Fruit fly (Drosophila melanogaster) whole organism: Measurements from ENCODE around the gene holn1.

Experiments used
- CG8478 ChIP-seq: fragments of >200 bp; optimal IDR thresholded peaks from 2 replicates; lab custom pipeline; 2018; ENCODE audit warnings: inconsistent platforms
- Dll ChIP-seq: fragments of >200 bp; optimal IDR thresholded peaks from 2 replicates; lab custom pipeline; 2017
- EcR ChIP-seq, 2 experiments: fragments of >200 bp; optimal IDR thresholded peaks; 2 replicates each; lab custom pipeline; 2017; ENCODE audit warnings: missing biosample characterization in 2 of 2, missing genetic modification characterization in 2 of 2, missing genetic modification reagents in 2 of 2
- pan ChIP-seq: fragments of >200 bp; optimal IDR thresholded peaks from 2 replicates; lab custom pipeline; 2017
- psq ChIP-seq: fragments of >200 bp; optimal IDR thresholded peaks from 2 replicates; lab custom pipeline; 2017
- usp ChIP-seq: fragments of >200 bp; optimal IDR thresholded peaks from 2 replicates; lab custom pipeline; 2017; ENCODE audit warnings: missing biosample characterization, missing genetic modification characterization, mixed read lengths

The holn1 gene

DNA sequence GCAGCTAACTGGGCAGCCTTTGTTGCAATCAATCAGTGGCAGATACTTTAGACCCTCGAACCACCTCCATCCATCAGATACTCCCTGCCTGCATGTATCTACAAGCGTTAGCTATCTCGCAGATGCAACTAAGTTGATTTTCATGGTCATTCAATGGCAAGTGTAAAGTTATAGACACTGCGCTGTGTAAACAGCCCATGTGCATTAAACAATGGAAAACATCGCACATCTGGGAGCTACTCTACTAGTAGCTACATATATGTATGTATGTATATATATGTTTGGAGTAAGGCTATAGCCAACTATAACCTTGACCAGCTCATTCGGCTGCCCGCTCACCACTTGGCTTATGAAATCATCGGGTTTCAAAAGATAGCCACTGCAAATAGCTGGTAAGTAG lies 34.4 kb downstream of the holn1 start:
- no peak for TF ChIP-seq Dll
- TF ChIP-seq usp (GFP tag; lab: Kevin White, UChicago), result no peak
- TF ChIP-seq pan, result no peak
- TF ChIP-seq psq (lab: Kevin White, UChicago), result no peak
- TF ChIP-seq EcR (GFP tag; optimal IDR thresholded peaks at IDR 0.05; lab: Kevin White, UChicago), result no peak

DNA sequence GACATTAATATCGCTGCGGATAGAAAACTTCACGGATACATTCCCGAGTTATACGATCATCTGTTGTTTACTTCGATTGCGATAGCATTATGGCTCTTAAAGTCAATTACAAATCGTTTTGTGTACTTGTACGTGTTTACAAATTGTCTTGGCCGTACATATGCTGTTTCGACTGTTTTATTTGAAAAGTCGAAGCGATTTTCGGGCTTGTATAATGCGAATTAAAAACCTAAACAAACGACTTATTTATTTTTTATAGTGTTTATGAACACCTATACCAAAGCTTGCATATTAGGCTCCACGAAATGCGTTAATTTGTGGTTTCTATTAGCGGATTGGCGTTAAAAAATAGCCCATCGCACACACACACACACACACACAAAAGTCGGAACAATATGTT lies 36.5 kb downstream of the holn1 start:
- TF ChIP-seq psq (lab: Kevin White, UChicago) (no peak), CG8478 (lab: Kevin White, UChicago) (no peak), Dll (no peak), EcR (GFP tag; optimal IDR thresholded peaks at IDR 0.05; lab: Kevin White, UChicago) (no peak), usp (GFP tag; lab: Kevin White, UChicago) (no peak), pan (no peak)

DNA sequence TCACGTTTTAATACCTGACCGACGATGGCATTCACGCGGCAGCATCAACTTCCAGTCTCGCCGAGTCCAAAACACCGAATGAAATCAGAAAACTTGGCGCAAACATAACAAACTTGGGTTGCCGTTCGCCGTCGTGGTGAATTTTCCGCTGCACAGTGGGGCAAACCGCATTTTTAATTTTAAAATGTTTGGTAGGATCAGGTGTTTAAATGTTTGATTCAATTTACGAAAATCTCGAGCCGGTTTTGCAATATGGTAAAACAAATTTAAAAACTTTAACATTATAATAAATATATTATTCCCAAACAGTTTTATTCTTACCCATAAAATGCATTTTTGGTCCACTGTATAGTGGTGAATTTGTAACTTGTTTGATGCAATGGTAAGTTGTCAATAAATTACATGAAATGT lies 38.5 kb downstream of the holn1 start, which contains the start of gene RluA-1:
TSS of gene RluA-1 (minus strand) at position 82 of the 411 bp plus-strand sequence.
- TF ChIP-seq usp (GFP tag; lab: Kevin White, UChicago) (no peak), CG8478 (lab: Kevin White, UChicago) (no peak)

DNA sequence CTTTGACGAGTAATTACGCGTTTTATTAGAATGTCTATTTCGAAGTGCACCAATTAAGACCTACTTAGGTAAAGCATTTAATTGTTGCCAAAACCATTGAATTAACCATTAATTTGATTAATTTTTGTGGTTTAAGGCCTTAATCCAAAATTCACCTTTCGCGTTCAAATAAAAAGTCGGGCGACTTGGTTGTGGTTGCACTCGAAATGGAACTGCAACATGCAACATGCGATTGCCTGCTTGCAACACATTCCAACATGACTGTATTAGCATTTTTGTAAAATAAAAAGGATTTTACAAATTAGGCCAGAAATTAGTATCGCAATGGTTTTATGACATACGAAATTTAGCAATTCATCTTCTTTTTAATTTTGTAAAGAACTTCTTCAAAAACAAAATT lies 39.0 kb downstream of the holn1 start:
- TF ChIP-seq EcR (GFP tag; optimal IDR thresholded peaks at IDR 0.05; lab: Kevin White, UChicago), result no peak

DNA sequence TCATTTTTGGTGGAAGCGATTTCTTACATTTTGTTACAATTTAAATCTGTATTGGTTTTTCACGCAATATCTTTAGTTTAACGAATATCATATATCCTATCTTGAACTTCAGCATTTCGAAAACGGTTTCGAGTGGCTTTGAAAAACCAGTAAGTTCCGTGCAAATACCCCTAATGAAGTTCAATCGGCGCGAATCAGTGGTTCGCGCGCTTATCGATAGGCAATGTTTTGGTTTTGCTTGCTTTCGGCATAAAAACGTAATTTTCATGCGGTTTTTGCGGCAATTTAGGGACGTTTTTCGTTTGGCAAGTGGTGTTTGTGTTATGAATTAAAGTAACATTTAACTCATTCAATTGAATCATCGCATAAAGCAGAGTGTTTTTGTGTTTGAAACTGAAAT lies 41.1 kb downstream of the holn1 start, which contains the start of gene RluA-2:
TSS of gene RluA-2 (plus strand) at position 195 of the 400 bp plus-strand sequence.
- no peak for TF ChIP-seq pan
- no peak for TF ChIP-seq psq (lab: Kevin White, UChicago)
- no peak for TF ChIP-seq EcR (GFP tag; optimal IDR thresholded peaks at IDR 0.05; lab: Kevin White, UChicago)
- TF ChIP-seq CG8478 (lab: Kevin White, UChicago), result no peak
- no peak for TF ChIP-seq Dll
- TF ChIP-seq usp (GFP tag; lab: Kevin White, UChicago), result no peak

DNA sequence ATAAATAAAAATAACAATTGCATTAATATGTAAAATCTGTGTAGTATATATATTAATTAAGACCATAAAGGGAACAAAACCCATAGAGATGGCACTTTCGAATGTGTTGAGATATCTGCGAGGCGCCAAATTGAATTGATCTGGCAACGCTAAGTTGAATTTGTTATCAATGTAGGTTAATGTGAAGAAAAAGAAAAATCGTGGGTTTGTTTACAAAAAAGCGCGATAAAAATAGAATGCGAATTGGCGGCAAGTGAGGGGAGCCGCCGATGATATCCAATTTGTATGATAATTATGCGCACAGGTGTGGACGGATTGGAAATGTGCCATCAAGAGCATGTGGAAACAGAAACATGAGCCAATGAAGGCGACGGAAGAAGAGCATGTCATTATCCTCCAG lies 44.1 kb downstream of the holn1 start:
- no peak for TF ChIP-seq usp (GFP tag; lab: Kevin White, UChicago)
- TF ChIP-seq psq (lab: Kevin White, UChicago), result no peak
- TF ChIP-seq Dll, result no peak
- no peak for TF ChIP-seq EcR (GFP tag; optimal IDR thresholded peaks at IDR 0.05; lab: Kevin White, UChicago)
- no peak for TF ChIP-seq pan

DNA sequence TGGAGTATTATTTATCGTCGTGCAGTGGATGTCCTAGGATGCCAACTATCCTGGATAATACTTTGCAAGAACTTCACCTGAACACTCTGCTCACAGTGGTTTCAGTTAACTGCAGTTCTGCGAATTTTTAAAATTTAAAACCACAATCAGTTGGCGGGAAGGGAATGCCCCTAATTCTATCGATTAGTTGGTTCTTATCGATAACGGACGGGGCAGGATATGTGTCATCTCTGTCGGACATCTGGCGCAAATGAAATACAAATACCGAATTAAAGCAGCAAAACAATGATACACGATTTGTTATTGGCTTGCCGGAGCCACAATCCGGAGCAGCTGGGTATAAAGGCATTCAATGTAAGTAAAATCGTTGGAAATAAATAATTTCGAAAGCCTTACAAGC lies 47.3 kb downstream of the holn1 start, which contains the start of gene Grip75:
TSS of gene Grip75 (plus strand) at position 223 of the 400 bp plus-strand sequence.
- no peak for TF ChIP-seq CG8478 (lab: Kevin White, UChicago)
- no peak for TF ChIP-seq EcR (GFP tag; optimal IDR thresholded peaks at IDR 0.05; lab: Kevin White, UChicago)
- TF ChIP-seq usp (GFP tag; lab: Kevin White, UChicago), result no peak
- no peak for TF ChIP-seq Dll
- TF ChIP-seq psq (lab: Kevin White, UChicago), result no peak
- TF ChIP-seq pan, result no peak
